Fruit fly (Drosophila melanogaster) whole organism: ENCODE results near the gene usp.
A peak's percentile ranks its signal among the peaks of the same experiment; 100 is the strongest.

ENCODE experiments used
- CG8478 ChIP-seq: fragments of >200 bp; optimal IDR thresholded peaks from 2 replicates; lab custom pipeline; 2018; ENCODE audit warnings: inconsistent platforms
- Dll ChIP-seq: fragments of >200 bp; optimal IDR thresholded peaks from 2 replicates; lab custom pipeline; 2017
- EcR ChIP-seq, 2 experiments: fragments of >200 bp; optimal IDR thresholded peaks; 2 replicates each; lab custom pipeline; 2017; ENCODE audit warnings: missing biosample characterization in 2 of 2, missing genetic modification characterization in 2 of 2, missing genetic modification reagents in 2 of 2
- pan ChIP-seq: fragments of >200 bp; optimal IDR thresholded peaks from 2 replicates; lab custom pipeline; 2017
- psq ChIP-seq: fragments of >200 bp; optimal IDR thresholded peaks from 2 replicates; lab custom pipeline; 2017
- usp ChIP-seq: fragments of >200 bp; optimal IDR thresholded peaks from 2 replicates; lab custom pipeline; 2017; ENCODE audit warnings: missing biosample characterization, missing genetic modification characterization, mixed read lengths

DNA sequence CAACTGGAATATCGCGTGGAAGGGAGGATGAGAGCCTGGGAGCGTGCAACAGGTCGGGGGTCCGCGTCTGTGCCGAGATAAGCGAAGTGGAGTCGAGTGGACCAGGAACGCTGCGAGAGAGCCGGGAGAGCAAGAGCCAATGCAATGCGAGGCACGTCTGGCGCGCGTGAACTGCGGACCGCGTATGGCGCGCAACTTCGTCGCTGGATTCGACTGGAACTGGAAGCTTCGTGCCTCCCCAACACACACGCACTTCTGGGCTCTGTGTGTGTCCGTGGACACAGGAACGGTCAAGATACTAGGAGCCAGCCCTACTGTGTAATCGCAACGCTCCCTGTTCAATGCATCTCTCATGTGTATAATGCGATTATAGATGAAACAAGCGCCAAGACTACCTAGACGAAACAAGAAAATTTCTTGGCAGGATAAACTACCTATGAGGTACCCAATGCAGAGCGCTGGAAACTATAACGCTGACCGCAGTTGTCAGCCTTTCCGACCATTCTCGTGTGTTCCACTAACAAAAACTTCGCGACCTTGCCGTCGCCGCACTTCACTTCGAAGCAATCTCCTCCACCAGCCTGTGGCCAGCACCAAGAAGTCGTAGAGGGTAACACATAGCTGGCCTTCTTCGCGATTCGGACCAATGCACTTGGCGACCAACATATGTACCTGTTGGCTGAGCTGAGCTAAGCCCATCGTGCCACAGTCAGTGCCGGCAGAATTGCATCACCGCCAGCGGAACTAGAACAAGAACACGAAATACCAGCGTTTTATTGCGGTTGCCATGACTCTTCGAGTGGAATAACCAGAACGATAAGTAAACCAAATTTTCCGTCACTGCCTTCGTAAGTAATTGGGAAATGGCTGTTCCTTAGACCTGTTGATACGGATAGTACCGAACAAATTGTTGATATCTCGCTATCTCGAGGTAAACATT lies 30.0 kb upstream of the usp start, which contains the start of gene Rtca:
- TF ChIP-seq pan (lab: Kevin White, UChicago), result no peak
- no peak for TF ChIP-seq CG8478 (lab: Kevin White, UChicago)
- peak; percentile 66 for TF ChIP-seq Dll (lab: Kevin White, UChicago)
- no peak for TF ChIP-seq EcR (GFP tag; optimal IDR thresholded peaks at IDR 0.05; lab: Kevin White, UChicago)
- no peak for TF ChIP-seq psq (lab: Kevin White, UChicago)
- TF ChIP-seq usp (GFP tag; lab: Kevin White, UChicago), result no peak
